Fruit fly (Drosophila melanogaster): ENCODE measurements around the gene CG34177.

- TF ChIP-seq psq (GFP tag; optimal IDR thresholded peaks at IDR 0.05) (no peak), br (GFP tag; optimal IDR thresholded peaks at IDR 0.05) (no peak), Dif (GFP tag; optimal IDR thresholded peaks at IDR 0.05; ENCODE audit: partially characterized antibody) (no peak), lola (GFP tag; optimal IDR thresholded peaks at IDR 0.05) (no peak), Abd-B (GFP tag; optimal IDR thresholded peaks at IDR 0.05) (no peak), Hnf4 (GFP tag; optimal IDR thresholded peaks at IDR 0.05) (no peak), jim (GFP tag; optimal IDR thresholded peaks at IDR 0.05) (no peak), woc (GFP tag; optimal IDR thresholded peaks at IDR 0.05) (no peak), Sp1 (GFP tag; optimal IDR thresholded peaks at IDR 0.05) (no peak), OdsH (GFP tag; optimal IDR thresholded peaks at IDR 0.05) (no peak)
Observed at dm6 chr2L:4386926-4387550, 46.7 kb upstream of the CG34177 start, which contains the start of gene Psf2.

Measured in whole organism, wandering third instar larva.